Fruit fly (Drosophila melanogaster) whole organism, embryonic: ENCODE data around the gene CG11085.

Source experiments
- Adf1 ChIP-seq: fragments of 200-800 bp; sonication (Bioruptor generic); IDR thresholded peaks from 2 replicates; pipeline ENCODE4 v1.3.6; 2022; ENCODE audit warnings: missing biosample characterization, missing genetic modification characterization
- Blimp-1 ChIP-seq: fragments of 200-800 bp; sonication (Bioruptor generic); optimal IDR thresholded peaks from 3 replicates; lab custom pipeline; 2018; ENCODE audit warnings: missing biosample characterization, missing genetic modification characterization, mild to moderate bottlenecking, moderate library complexity, missing genetic modification reagents
- CG1024 ChIP-seq: fragments of 200-800 bp; sonication (Bioruptor generic); IDR thresholded peaks from 2 replicates; pipeline ENCODE4 v1.3.6; 2022; ENCODE audit warnings: missing biosample characterization, missing genetic modification characterization
- CG10431 ChIP-seq: fragments of 200-800 bp; sonication (Bioruptor generic); optimal IDR thresholded peaks from 3 replicates; lab custom pipeline; 2018; ENCODE audit warnings: missing biosample characterization, mild to moderate bottlenecking, missing genetic modification characterization
- CG10462 ChIP-seq: fragments of 200-800 bp; sonication (Bioruptor generic); optimal IDR thresholded peaks from 2 replicates; lab custom pipeline; 2016; ENCODE audit warnings: missing biosample characterization, missing genetic modification characterization
- CG11247 ChIP-seq: fragments of 200-800 bp; sonication (Bioruptor generic); IDR thresholded peaks from 2 replicates; pipeline ENCODE4 v1.3.6; 2022; ENCODE audit warnings: missing biosample characterization, missing genetic modification characterization
- CG13296 ChIP-seq: fragments of 200-800 bp; sonication (Bioruptor generic); optimal IDR thresholded peaks from 3 replicates; lab custom pipeline; 2018; ENCODE audit warnings: missing biosample characterization, mild to moderate bottlenecking, missing genetic modification characterization
- CG13624 ChIP-seq: fragments of 200-800 bp; sonication (Bioruptor generic); optimal IDR thresholded peaks from 2 replicates; lab custom pipeline; 2016; ENCODE audit warnings: missing biosample characterization, missing genetic modification characterization
- CG1529 ChIP-seq: fragments of 200-800 bp; sonication (Bioruptor generic); optimal IDR thresholded peaks from 3 replicates; lab custom pipeline; 2018; ENCODE audit warnings: missing biosample characterization, missing genetic modification characterization
- CG16779 ChIP-seq: fragments of 200-800 bp; sonication (Bioruptor generic); IDR thresholded peaks from 2 replicates; pipeline ENCODE4 v1.3.6; 2022; ENCODE audit warnings: missing biosample characterization, missing genetic modification characterization
- CG2116 ChIP-seq: fragments of 200-800 bp; sonication (Bioruptor generic); optimal IDR thresholded peaks from 3 replicates; lab custom pipeline; 2018; ENCODE audit warnings: missing biosample characterization, mild to moderate bottlenecking, missing genetic modification characterization
- CG2678 ChIP-seq: fragments of 200-800 bp; sonication (Bioruptor generic); optimal IDR thresholded peaks from 3 replicates; lab custom pipeline; 2019; ENCODE audit warnings: missing biosample characterization, mild to moderate bottlenecking, missing genetic modification characterization, moderate library complexity
- CG3281 ChIP-seq: fragments of 200-800 bp; sonication (Bioruptor generic); optimal IDR thresholded peaks from 3 replicates; lab custom pipeline; 2017; ENCODE audit warnings: missing biosample characterization, mild to moderate bottlenecking, missing genetic modification characterization
- CG4360 ChIP-seq: fragments of 200-800 bp; sonication (Bioruptor generic); IDR thresholded peaks from 2 replicates; pipeline ENCODE4 v1.3.6; 2022; ENCODE audit warnings: missing biosample characterization, missing genetic modification characterization
- CG4707 ChIP-seq: fragments of 200-800 bp; sonication (Bioruptor generic); optimal IDR thresholded peaks from 2 replicates; lab custom pipeline; 2018; ENCODE audit warnings: missing biosample characterization, mild to moderate bottlenecking, missing genetic modification characterization, moderate library complexity
- CG4820 ChIP-seq: fragments of 200-800 bp; sonication (Bioruptor generic); optimal IDR thresholded peaks from 3 replicates; lab custom pipeline; 2016; ENCODE audit warnings: missing biosample characterization, missing genetic modification characterization
- CG6254 ChIP-seq: fragments of 200-800 bp; sonication (Bioruptor generic); optimal IDR thresholded peaks from 3 replicates; lab custom pipeline; 2017; ENCODE audit warnings: mild to moderate bottlenecking, missing biosample characterization, missing genetic modification reagents, missing genetic modification characterization
- CG6683 ChIP-seq: fragments of 200-800 bp; sonication (Bioruptor generic); optimal IDR thresholded peaks from 2 replicates; lab custom pipeline; 2017; ENCODE audit warnings: missing biosample characterization, mild to moderate bottlenecking, missing genetic modification characterization, missing genetic modification reagents
- CG6689 ChIP-seq: fragments of 200-800 bp; sonication (Bioruptor generic); IDR thresholded peaks from 2 replicates; pipeline ENCODE4 v1.3.6; 2022; ENCODE audit warnings: missing biosample characterization, missing genetic modification characterization
- CG7745 ChIP-seq: fragments of 200-800 bp; sonication (Bioruptor generic); optimal IDR thresholded peaks from 2 replicates; lab custom pipeline; 2018; ENCODE audit warnings: missing biosample characterization, mild to moderate bottlenecking, missing genetic modification characterization, moderate library complexity
- CG7786 ChIP-seq: fragments of 200-800 bp; sonication (Bioruptor generic); optimal IDR thresholded peaks from 2 replicates; lab custom pipeline; 2016; ENCODE audit warnings: missing biosample characterization, missing genetic modification characterization
- CG9215 ChIP-seq: fragments of 200-800 bp; sonication (Bioruptor generic); IDR thresholded peaks from 2 replicates; pipeline ENCODE4 v1.3.6; 2022; ENCODE audit warnings: missing biosample characterization, missing genetic modification characterization
- Camta ChIP-seq: fragments of 200-800 bp; sonication (Bioruptor generic); optimal IDR thresholded peaks from 2 replicates; lab custom pipeline; 2016; ENCODE audit warnings: missing biosample characterization, missing genetic modification characterization
- Eip74EF ChIP-seq, 2 experiments: fragments of 200-800 bp in 1 of 2; fragments of >200 bp in 1 of 2; sonication (Bioruptor generic) in 1 of 2; optimal IDR thresholded peaks; 2 replicates each; lab custom pipeline; 2017 to 2019; ENCODE audit warnings: missing biosample characterization in 2 of 2, missing genetic modification characterization in 2 of 2, mild to moderate bottlenecking in 1 of 2, moderate library complexity in 1 of 2
- Fer1 ChIP-seq: fragments of 200-800 bp; sonication (Bioruptor generic); optimal IDR thresholded peaks from 2 replicates; lab custom pipeline; 2017; ENCODE audit warnings: missing biosample characterization, mild to moderate bottlenecking, missing genetic modification characterization
- Kr ChIP-seq: fragments of 200-800 bp; sonication (Bioruptor generic); optimal IDR thresholded peaks from 2 replicates; lab custom pipeline; 2017; ENCODE audit warnings: missing biosample characterization, mild to moderate bottlenecking, missing genetic modification characterization
- Mad ChIP-seq: fragments of 200-800 bp; sonication (Bioruptor generic); optimal IDR thresholded peaks from 2 replicates; lab custom pipeline; 2016; ENCODE audit warnings: missing biosample characterization, missing genetic modification characterization
- Neu2 ChIP-seq: fragments of 200-800 bp; sonication (Bioruptor generic); optimal IDR thresholded peaks from 3 replicates; lab custom pipeline; 2016; ENCODE audit warnings: missing biosample characterization, missing genetic modification characterization, borderline replicate concordance
- Optix ChIP-seq: fragments of 200-800 bp; sonication (Bioruptor generic); IDR thresholded peaks from 3 replicates; pipeline ENCODE4 v1.3.6; 2022; ENCODE audit warnings: missing biosample characterization, missing genetic modification characterization
- TFAM ChIP-seq: fragments of 200-800 bp; sonication (Bioruptor generic); optimal IDR thresholded peaks from 2 replicates; lab custom pipeline; 2017; ENCODE audit warnings: missing biosample characterization, missing genetic modification characterization, inconsistent platforms
- Xbp1 ChIP-seq: fragments of 200-800 bp; sonication (Bioruptor generic); optimal IDR thresholded peaks from 3 replicates; lab custom pipeline; 2016; ENCODE audit warnings: missing biosample characterization, mild to moderate bottlenecking, missing genetic modification characterization
- aop ChIP-seq: fragments of 200-800 bp; sonication (Bioruptor generic); IDR thresholded peaks from 2 replicates; pipeline ENCODE4 v1.3.6; 2022; ENCODE audit warnings: missing biosample characterization, missing genetic modification characterization
- bowl ChIP-seq: fragments of 200-800 bp; sonication (Bioruptor generic); IDR thresholded peaks from 2 replicates; pipeline ENCODE4 v1.3.6; 2022; ENCODE audit warnings: missing biosample characterization, missing genetic modification characterization
- bsh ChIP-seq, 2 experiments: fragments of 200-800 bp; sonication (Bioruptor generic); optimal IDR thresholded peaks; 2 replicates each; lab custom pipeline; 2017 to 2018; ENCODE audit warnings: mild to moderate bottlenecking in 2 of 2, missing biosample characterization in 2 of 2, missing genetic modification characterization in 2 of 2, moderate library complexity in 1 of 2
- cato ChIP-seq: fragments of 200-800 bp; sonication (Bioruptor generic); optimal IDR thresholded peaks from 2 replicates; lab custom pipeline; 2016; ENCODE audit warnings: missing biosample characterization, missing genetic modification characterization, borderline replicate concordance
- dmrt99B ChIP-seq: fragments of 200-800 bp; sonication (Bioruptor generic); optimal IDR thresholded peaks from 2 replicates; lab custom pipeline; 2018; ENCODE audit warnings: missing biosample characterization, mild to moderate bottlenecking, missing genetic modification characterization, moderate library complexity
- gce ChIP-seq: fragments of 200-800 bp; sonication (Bioruptor generic); IDR thresholded peaks from 3 replicates; pipeline ENCODE4 v1.3.6; 2022; ENCODE audit warnings: missing biosample characterization, missing genetic modification characterization
- her ChIP-seq: fragments of 200-800 bp; sonication (Bioruptor generic); optimal IDR thresholded peaks from 2 replicates; lab custom pipeline; 2016; ENCODE audit warnings: missing biosample characterization, missing genetic modification characterization
- kni ChIP-seq: fragments of 200-800 bp; sonication (Bioruptor generic); optimal IDR thresholded peaks from 3 replicates; lab custom pipeline; 2017; ENCODE audit warnings: mild to moderate bottlenecking, missing biosample characterization, missing genetic modification reagents, missing genetic modification characterization
- luna ChIP-seq: fragments of 200-800 bp; sonication (Bioruptor generic); optimal IDR thresholded peaks from 2 replicates; lab custom pipeline; 2016; ENCODE audit warnings: missing biosample characterization, missing genetic modification characterization
- mirr ChIP-seq: fragments of 200-800 bp; sonication (Bioruptor generic); optimal IDR thresholded peaks from 3 replicates; lab custom pipeline; 2018; ENCODE audit warnings: missing biosample characterization, mild to moderate bottlenecking, missing genetic modification characterization
- nau ChIP-seq: fragments of 200-800 bp; sonication (Bioruptor generic); optimal IDR thresholded peaks from 3 replicates; lab custom pipeline; 2017; ENCODE audit warnings: missing biosample characterization, mild to moderate bottlenecking, missing genetic modification characterization, missing genetic modification reagents
- phol ChIP-seq: fragments of 200-800 bp; sonication (Bioruptor generic); optimal IDR thresholded peaks from 3 replicates; lab custom pipeline; 2018; ENCODE audit warnings: missing biosample characterization, mild to moderate bottlenecking, missing genetic modification characterization, moderate library complexity
- row ChIP-seq: fragments of 200-800 bp; sonication (Bioruptor generic); IDR thresholded peaks from 3 replicates; pipeline ENCODE4 v1.3.6; 2022; ENCODE audit warnings: missing biosample characterization, missing genetic modification characterization
- run ChIP-seq: fragments of 200-800 bp; sonication (Bioruptor generic); optimal IDR thresholded peaks from 3 replicates; lab custom pipeline; 2018; ENCODE audit warnings: missing biosample characterization, mild to moderate bottlenecking, missing genetic modification characterization
- tx ChIP-seq: fragments of 200-800 bp; sonication (Bioruptor generic); optimal IDR thresholded peaks from 2 replicates; lab custom pipeline; 2016; ENCODE audit warnings: missing biosample characterization, missing genetic modification characterization
- vfl ChIP-seq: fragments of 200-800 bp; sonication (Bioruptor generic); optimal IDR thresholded peaks from 2 replicates; lab custom pipeline; 2016; ENCODE audit warnings: missing biosample characterization, missing genetic modification characterization
- zf30C ChIP-seq: fragments of 200-800 bp; sonication (Bioruptor generic); optimal IDR thresholded peaks from 3 replicates; lab custom pipeline; 2018; ENCODE audit warnings: missing biosample characterization, mild to moderate bottlenecking, missing genetic modification characterization

Gene CG11085

dm6 chrX:12582984-12583869 is 32.9 kb upstream of the CG11085 start, which contains the start of gene Pits (continued):
- TF ChIP-seq CG3281 (GFP tag; lab: Kevin White, UChicago) (peak; percentile 2), vfl (GFP tag; lab: Kevin White, UChicago) (no peak), CG2678 (tag; lab: Kevin White, UChicago) (peak; percentile 64), CG6689 (GFP tag; lab: Robert Waterston, UW) (peak; percentile 56), CG13624 (GFP tag; lab: Kevin White, UChicago) (peak; percentile 84), nau (peak; percentile 50), bsh (GFP tag; optimal IDR thresholded peaks at IDR 0.05; lab: Kevin White, UChicago) (peak in 1 of 2 experiments; percentile 34), Adf1 (GFP tag; lab: Robert Waterston, UW) (peak; percentile 93), CG2116 (GFP tag; lab: Kevin White, UChicago) (peak; percentile 64), CG7786 (GFP tag; lab: Kevin White, UChicago) (no peak), zf30C (GFP tag; lab: Kevin White, UChicago) (peak; percentile 31), row (GFP tag; lab: Robert Waterston, UW) (peak; percentile 67), run (tag; lab: Kevin White, UChicago) (peak; percentile 19), kni (GFP tag; lab: Kevin White, UChicago) (no peak), CG4360 (peak; percentile 35; the same call in 1 of the 2 replicates), CG7745 (tag; lab: Kevin White, UChicago) (no peak), CG1529 (GFP tag; lab: Kevin White, UChicago) (no peak), CG10431 (GFP tag; lab: Kevin White, UChicago) (peak; percentile 97), phol (tag; lab: Kevin White, UChicago) (peak; percentile 63), mirr (GFP tag; lab: Kevin White, UChicago) (peak; percentile 83), CG6683 (GFP tag; lab: Kevin White, UChicago) (no peak), luna (GFP tag; lab: Kevin White, UChicago) (peak; percentile 15), gce (GFP tag; lab: Robert Waterston, UW) (peak; percentile 52; the same call in 2 of the 3 replicates), bowl (GFP tag; lab: Robert Waterston, UW) (no peak), TFAM (no peak), Xbp1 (GFP tag; lab: Kevin White, UChicago) (peak; percentile 47), Neu2 (no peak), Optix (GFP tag; lab: Robert Waterston, UW) (no peak), CG9215 (GFP tag; lab: Robert Waterston, UW) (peak; percentile 58; the same call in 1 of the 2 replicates), her (GFP tag; lab: Kevin White, UChicago) (peak; percentile 65), CG10462 (no peak), Kr (no peak), cato (no peak), tx (GFP tag; lab: Kevin White, UChicago) (peak; percentile 26), CG13296 (GFP tag; lab: Kevin White, UChicago) (peak; percentile 55), CG16779 (GFP tag; lab: Robert Waterston, UW) (peak; percentile 73), Camta (peak; percentile 12), Mad (GFP tag; lab: Kevin White, UChicago) (no peak), CG1024 (no peak), CG6254 (GFP tag; lab: Kevin White, UChicago) (peak; percentile 22), aop (GFP tag; lab: Robert Waterston, UW) (no peak; the same call in 1 of the 2 replicates), CG4820 (peak; percentile 12), CG4707 (peak; percentile 63), dmrt99B (peak; percentile 24), CG11247 (GFP tag; lab: Robert Waterston, UW) (no peak), Blimp-1 (GFP tag; lab: Kevin White, UChicago) (peak; percentile 4), Fer1 (GFP tag; lab: Kevin White, UChicago) (peak; percentile 63), Eip74EF (GFP tag; optimal IDR thresholded peaks at IDR 0.05; lab: Kevin White, UChicago) (peak in 1 of 2 experiments; percentile 41)
